Worm (Caenorhabditis elegans): ENCODE data around the gene nhr-80.

nhr-80 gene

ce11 chrIII:51622-52021, 37.0 kb upstream of the nhr-80 start:
- TF ChIP-seq tbx-8 (GFP tag; optimal IDR thresholded peaks at IDR 0.05), result no peak
- TF ChIP-seq ces-1 (GFP tag; optimal IDR thresholded peaks at IDR 0.05), result no peak
- no peak for TF ChIP-seq nhr-12 (tag; optimal IDR thresholded peaks at IDR 0.05)
- no peak for TF ChIP-seq lin-32 (GFP tag; optimal IDR thresholded peaks at IDR 0.05)
- no peak for TF ChIP-seq elt-1 (tag; optimal IDR thresholded peaks at IDR 0.05; ENCODE audit: borderline replicate concordance, insufficient read depth)
- no peak for TF ChIP-seq cnd-1 (tag; optimal IDR thresholded peaks at IDR 0.05)

DNA sequence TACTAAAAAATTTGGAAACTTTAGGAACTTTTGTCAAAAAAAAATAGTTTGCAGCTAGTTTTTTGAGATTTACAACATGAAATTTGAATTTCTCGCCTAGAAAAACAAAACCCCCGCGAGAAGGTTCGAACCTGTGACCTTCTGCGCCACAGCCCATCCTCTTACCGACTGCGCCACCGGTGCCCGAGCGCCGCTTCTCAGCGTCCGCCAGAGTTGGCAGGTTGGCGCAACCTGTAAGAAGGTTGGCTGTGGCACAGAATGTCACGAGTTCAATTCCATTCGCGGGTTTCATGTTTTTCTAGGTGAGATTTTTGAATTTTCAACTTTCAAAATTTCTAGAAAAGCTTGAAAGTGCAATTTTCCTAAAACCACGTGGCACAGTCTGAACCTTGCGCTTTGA, 35.7 kb upstream of the nhr-80 start:
- TF ChIP-seq nhr-2 (tag; optimal IDR thresholded peaks at IDR 0.05), result no peak
- no peak for TF ChIP-seq sptf-1 (tag; optimal IDR thresholded peaks at IDR 0.05)
- no peak for TF ChIP-seq blmp-1 (tag; optimal IDR thresholded peaks at IDR 0.05)
- TF ChIP-seq mep-1 (tag; optimal IDR thresholded peaks at IDR 0.05), result no peak
- TF ChIP-seq ztf-11 (tag; optimal IDR thresholded peaks at IDR 0.05), result no peak
- no peak for TF ChIP-seq bed-3 (GFP tag; optimal IDR thresholded peaks at IDR 0.05)
- TF ChIP-seq elt-3 (tag; optimal IDR thresholded peaks at IDR 0.05), result no peak
- TF ChIP-seq unc-39 (tag; optimal IDR thresholded peaks at IDR 0.05), result no peak
- no peak for TF ChIP-seq M03D4.4 (tag; optimal IDR thresholded peaks at IDR 0.05)
- TF ChIP-seq lin-32 (GFP tag; optimal IDR thresholded peaks at IDR 0.05), result no peak
- no peak for TF ChIP-seq ceh-39 (tag; optimal IDR thresholded peaks at IDR 0.05)
- TF ChIP-seq nhr-76 (tag; optimal IDR thresholded peaks at IDR 0.05), result no peak
- TF ChIP-seq ces-1 (GFP tag; optimal IDR thresholded peaks at IDR 0.05), result no peak
- no peak for TF ChIP-seq unc-62 (GFP tag; optimal IDR thresholded peaks at IDR 0.05)
- TF ChIP-seq ham-2 (GFP tag; optimal IDR thresholded peaks at IDR 0.05), result no peak
- no peak for TF ChIP-seq unc-120 (tag; optimal IDR thresholded peaks at IDR 0.05; ENCODE audit: poor library complexity, severe bottlenecking)
- TF ChIP-seq tbx-8 (GFP tag; optimal IDR thresholded peaks at IDR 0.05), result no peak
- TF ChIP-seq lsy-2 (tag; optimal IDR thresholded peaks at IDR 0.05), result no peak

- TF ChIP-seq flh-1 (GFP tag; optimal IDR thresholded peaks at IDR 0.05), result no peak
These were observed 34.4 kb upstream of the nhr-80 start for ce11 chrIII:49064-49463.

DNA sequence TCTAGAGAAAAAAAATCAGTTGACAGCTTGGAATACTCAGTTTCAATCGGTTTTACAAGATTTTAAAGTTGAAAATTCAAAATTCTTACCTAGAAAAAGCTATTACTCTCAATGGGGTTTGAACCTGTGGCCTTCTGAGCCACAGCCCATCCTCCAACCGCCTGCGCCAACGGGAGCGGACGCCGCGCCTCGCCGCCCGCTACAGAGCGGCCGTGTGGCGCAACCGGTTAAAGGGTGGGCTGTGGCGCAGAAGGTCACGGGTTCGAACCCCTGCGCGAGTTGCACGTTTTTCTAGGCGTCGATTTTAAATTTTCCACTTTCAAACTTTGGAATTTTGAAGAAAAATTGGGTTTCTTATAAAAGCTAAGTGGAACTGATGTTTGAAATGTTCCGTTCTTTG, 33.7 kb upstream of the nhr-80 start:
- TF ChIP-seq ztf-11 (tag; optimal IDR thresholded peaks at IDR 0.05) (no peak), bed-3 (GFP tag; optimal IDR thresholded peaks at IDR 0.05) (no peak), mep-1 (tag; optimal IDR thresholded peaks at IDR 0.05) (no peak)

ce11 chrIII:42725-43124, 28.1 kb upstream of the nhr-80 start:
- TF ChIP-seq blmp-1 (tag; optimal IDR thresholded peaks at IDR 0.05) (no peak), elt-1 (tag; optimal IDR thresholded peaks at IDR 0.05; ENCODE audit: borderline replicate concordance, insufficient read depth) (no peak), sem-2 (GFP tag; optimal IDR thresholded peaks at IDR 0.05) (no peak), nhr-237 (tag; optimal IDR thresholded peaks at IDR 0.05) (no peak), nhr-76 (tag; optimal IDR thresholded peaks at IDR 0.05) (no peak), bed-3 (GFP tag; optimal IDR thresholded peaks at IDR 0.05) (no peak), lin-13 (tag; optimal IDR thresholded peaks at IDR 0.05) (no peak), mep-1 (tag; optimal IDR thresholded peaks at IDR 0.05) (no peak), unc-120 (tag; optimal IDR thresholded peaks at IDR 0.05; ENCODE audit: poor library complexity, severe bottlenecking) (no peak), sptf-1 (tag; optimal IDR thresholded peaks at IDR 0.05) (no peak), ceh-83 (GFP tag; optimal IDR thresholded peaks at IDR 0.05) (no peak), unc-39 (tag; optimal IDR thresholded peaks at IDR 0.05) (no peak), ceh-43 (GFP tag; optimal IDR thresholded peaks at IDR 0.05) (no peak)

DNA sequence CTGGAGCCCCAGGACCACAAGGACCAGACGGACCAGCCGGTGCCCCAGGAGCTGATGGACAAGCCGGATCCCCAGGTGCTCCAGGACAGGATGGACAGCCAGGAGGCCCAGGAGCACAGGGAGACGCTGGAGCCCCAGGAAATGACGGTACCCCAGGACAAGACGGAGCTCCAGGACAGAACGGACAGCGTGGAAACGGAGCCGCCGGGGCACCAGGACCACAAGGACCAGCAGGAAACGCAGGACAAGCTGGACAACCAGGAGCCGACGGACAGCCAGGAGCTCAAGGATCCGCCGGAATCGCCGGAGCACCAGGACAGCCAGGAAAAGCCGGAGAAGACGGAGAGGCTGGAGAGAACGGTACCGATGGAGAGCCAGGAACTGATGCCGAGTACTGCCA, 26.8 kb upstream of the nhr-80 start:
- TF ChIP-seq nhr-2 (tag; optimal IDR thresholded peaks at IDR 0.05) (no peak), sptf-1 (tag; optimal IDR thresholded peaks at IDR 0.05) (no peak), unc-62 (GFP tag; optimal IDR thresholded peaks at IDR 0.05) (no peak), blmp-1 (tag; optimal IDR thresholded peaks at IDR 0.05) (no peak), nhr-76 (tag; optimal IDR thresholded peaks at IDR 0.05) (no peak), mls-2 (tag; optimal IDR thresholded peaks at IDR 0.05) (no peak), tbx-8 (GFP tag; optimal IDR thresholded peaks at IDR 0.05) (no peak), nhr-237 (tag; optimal IDR thresholded peaks at IDR 0.05) (no peak), nhr-28 (tag; optimal IDR thresholded peaks at IDR 0.05) (no peak), cnd-1 (tag; optimal IDR thresholded peaks at IDR 0.05) (no peak), ham-2 (GFP tag; optimal IDR thresholded peaks at IDR 0.05) (no peak)

Data from whole organism, mixed stage, embryonic.